Worm (Caenorhabditis elegans) whole organism, L4 larva: ENCODE measurements around the gene irld-44.

Source experiments
- F26F4.8 ChIP-seq: fragments of 200-800 bp; sonication (Bioruptor generic); conservative IDR thresholded peaks from 2 replicates; pipeline ENCODE4 v1.3.6; 2022; ENCODE audit warnings: missing genetic modification characterization, missing compliant biosample characterization
- attf-4 ChIP-seq: sonication (generic microtip); optimal IDR thresholded peaks from 3 replicates; lab custom pipeline; 2017; ENCODE audit warnings: missing biosample characterization, missing genetic modification characterization
- daf-8 ChIP-seq: fragments of 200-800 bp; sonication (Bioruptor generic); IDR thresholded peaks from 2 replicates; pipeline ENCODE4 v1.3.6; 2022; ENCODE audit warnings: missing genetic modification characterization, missing compliant biosample characterization
- dmd-8 ChIP-seq: fragments of 200-800 bp; sonication (Bioruptor generic); IDR thresholded peaks from 2 replicates; pipeline ENCODE4 v1.3.6; 2022; ENCODE audit warnings: missing genetic modification characterization, missing compliant biosample characterization
- lir-3 ChIP-seq: sonication (generic microtip); optimal IDR thresholded peaks from 2 replicates; lab custom pipeline; 2016; ENCODE audit warnings: mild to moderate bottlenecking, missing genetic modification characterization, missing compliant biosample characterization
- madf-9 ChIP-seq: fragments of 200-800 bp; sonication (Bioruptor generic); conservative IDR thresholded peaks from 2 replicates; pipeline ENCODE4 v1.3.6; 2022; ENCODE audit warnings: missing genetic modification reagents, missing genetic modification characterization, missing compliant biosample characterization
- nhr-237 ChIP-seq: sonication (generic microtip); optimal IDR thresholded peaks from 2 replicates; lab custom pipeline; 2017; ENCODE audit warnings: missing biosample characterization, missing genetic modification characterization
- nhr-6 ChIP-seq: fragments of 150-350 bp; optimal IDR thresholded peaks from 2 replicates; lab custom pipeline; 2014; ENCODE audit warnings: missing biosample characterization, missing genetic modification characterization
- nhr-76 ChIP-seq: fragments of 150-350 bp; optimal IDR thresholded peaks from 2 replicates; lab custom pipeline; 2014; ENCODE audit warnings: missing biosample characterization, missing genetic modification characterization
- php-3 ChIP-seq: fragments of 200-800 bp; sonication (Bioruptor generic); IDR thresholded peaks from 2 replicates; pipeline ENCODE4 v1.3.6; 2022; ENCODE audit warnings: missing genetic modification reagents, missing genetic modification characterization, missing compliant biosample characterization
- pqm-1 ChIP-seq: sonication (generic microtip); optimal IDR thresholded peaks from 2 replicates; lab custom pipeline; 2017; ENCODE audit warnings: missing biosample characterization, missing genetic modification characterization
- set-16 ChIP-seq: fragments of 200-800 bp; sonication (Bioruptor generic); IDR thresholded peaks from 2 replicates; pipeline ENCODE4 v1.3.6; 2022; ENCODE audit warnings: missing genetic modification reagents, missing genetic modification characterization, missing compliant biosample characterization
- snpc-1.2 ChIP-seq: fragments of 200-800 bp; sonication (Bioruptor generic); IDR thresholded peaks from 2 replicates; pipeline ENCODE4 v1.3.6; 2022; ENCODE audit warnings: missing genetic modification reagents, missing genetic modification characterization, missing compliant biosample characterization
- spr-3 ChIP-seq: fragments of 200-800 bp; sonication (Bioruptor generic); optimal IDR thresholded peaks from 2 replicates; lab custom pipeline; 2018; ENCODE audit warnings: mild to moderate bottlenecking, missing genetic modification characterization, missing compliant biosample characterization

The irld-44 gene

DNA sequence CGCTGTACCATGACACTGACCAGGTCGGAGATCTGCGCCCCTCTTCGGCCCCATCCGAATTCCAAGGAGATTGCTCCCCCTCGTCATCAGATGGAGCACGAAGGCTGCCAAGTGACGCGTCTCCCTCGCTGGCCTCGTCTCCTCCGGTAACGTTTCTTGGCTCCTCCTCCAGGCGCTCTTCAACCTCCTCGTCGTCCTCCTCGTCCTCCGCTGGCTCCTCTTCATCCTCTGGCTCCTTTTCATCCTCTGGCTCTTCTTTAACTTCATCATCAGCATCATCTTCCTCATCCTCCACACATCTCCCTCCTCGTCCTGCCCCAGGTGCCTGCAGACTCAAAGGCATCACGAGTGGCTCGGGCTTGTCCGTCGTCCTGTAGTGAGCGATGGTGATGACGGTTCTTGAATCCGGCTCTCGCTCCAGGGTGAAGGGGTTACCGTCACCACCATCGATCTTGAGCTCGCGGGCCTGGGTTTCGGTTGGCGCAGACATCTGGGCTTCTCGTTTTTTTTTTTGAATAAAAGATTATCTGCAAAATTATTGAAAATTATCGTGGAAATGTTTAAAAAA, 48.2 kb downstream of the irld-44 start:
- TF ChIP-seq pqm-1 (no peak), madf-9 (no peak), nhr-237 (no peak), lir-3 (tag; lab: Kevin White, UChicago) (no peak), spr-3 (no peak), dmd-8 (peak; percentile 43; the same call in 1 of the 2 replicates), attf-4 (no peak), php-3 (GFP tag; lab: Robert Waterston, UW) (no peak), F26F4.8 (GFP tag; lab: Robert Waterston, UW) (no peak), nhr-76 (tag; lab: Kevin White, UChicago) (no peak), set-16 (peak; percentile 93), nhr-6 (tag; lab: Kevin White, UChicago) (no peak)

ce11 chrV:1701584-1702101, 50.5 kb downstream of the irld-44 start, which contains the start of gene srw-90:
Gene srw-90 (plus strand): TSS chrV:1702051.
- TF ChIP-seq snpc-1.2 (0 out of 2 replicates have a peak, but pooled peaks have one; percentile 17), daf-8 (GFP tag; lab: Robert Waterston, UW) (no peak)
